Comparison of ENCODE assay signal across 4 worm cellular contexts in genomic region chrV:5963696-5964095, ce11.
A peak's percentile ranks its signal among the peaks of the same experiment; 100 is the strongest.
TF ChIP-seq lines count a peak whose summit lies in the region.

TSS of gene pcm-1 (minus strand) at chrV:5963882.

TF ChIP-seq in whole organism, L1 larva, 84 proteins besides CTCF, POLR2A, EP300 and RAD21 (continued from another document and continues in another):
- no peak for TF ChIP-seq alr-1 (tag; optimal IDR thresholded peaks at IDR 0.05; lab: Kevin White, UChicago; ENCODE audit: borderline replicate concordance)
- no peak for TF ChIP-seq mdl-1 (tag; optimal IDR thresholded peaks at IDR 0.05; lab: Kevin White, UChicago)
- no peak for TF ChIP-seq ceh-8 (GFP tag; optimal IDR thresholded peaks at IDR 0.05; lab: Kevin White, UChicago)
- no peak for TF ChIP-seq egl-27 (tag; optimal IDR thresholded peaks at IDR 0.05; lab: Kevin White, UChicago)
- TF ChIP-seq snpc-4 (tag; optimal IDR thresholded peaks at IDR 0.05; lab: Kevin White, UChicago) = no peak
- no peak for TF ChIP-seq isw-1 (GFP tag; IDR thresholded peaks at IDR 0.05; lab: Robert Waterston, UW)
- no peak for TF ChIP-seq fkh-4 (tag; optimal IDR thresholded peaks at IDR 0.05; lab: Kevin White, UChicago; ENCODE audit: borderline replicate concordance)
- TF ChIP-seq zip-4 (GFP tag; optimal IDR thresholded peaks at IDR 0.05; lab: Kevin White, UChicago) = no peak
- no peak for TF ChIP-seq nhr-19 (GFP tag; conservative IDR thresholded peaks at IDR 0.05; lab: Robert Waterston, UW)
- TF ChIP-seq irx-1 (tag; optimal IDR thresholded peaks at IDR 0.05; lab: Kevin White, UChicago) = no peak
- TF ChIP-seq nhr-237 (tag; optimal IDR thresholded peaks at IDR 0.05; lab: Kevin White, UChicago) = no peak
- no peak for TF ChIP-seq ceh-90 (tag; optimal IDR thresholded peaks at IDR 0.05; lab: Kevin White, UChicago)
- TF ChIP-seq nhr-90 (tag; optimal IDR thresholded peaks at IDR 0.05; lab: Kevin White, UChicago; ENCODE audit: poor library complexity) = no peak
- TF ChIP-seq C34B4.2 (tag; optimal IDR thresholded peaks at IDR 0.05; lab: Kevin White, UChicago) = no peak
- TF ChIP-seq lin-39 (tag; optimal IDR thresholded peaks at IDR 0.05; lab: Kevin White, UChicago) = no peak
- peak; percentile 40 for TF ChIP-seq blmp-1 (tag; optimal IDR thresholded peaks at IDR 0.05; lab: Kevin White, UChicago)
- no peak for TF ChIP-seq mef-2 (tag; optimal IDR thresholded peaks at IDR 0.05; lab: Kevin White, UChicago)
- TF ChIP-seq Y116A8C.19 (tag; optimal IDR thresholded peaks at IDR 0.05; lab: Kevin White, UChicago; ENCODE audit: borderline replicate concordance) = no peak
- peak; percentile 67 for TF ChIP-seq lin-14 (GFP tag; optimal IDR thresholded peaks at IDR 0.05; lab: Kevin White, UChicago)
- TF ChIP-seq dsc-1 (tag; optimal IDR thresholded peaks at IDR 0.05; lab: Kevin White, UChicago) = peak; percentile 1
- no peak for TF ChIP-seq skn-1 (tag; optimal IDR thresholded peaks at IDR 0.05; lab: Kevin White, UChicago)
- TF ChIP-seq unc-130 (tag; optimal IDR thresholded peaks at IDR 0.05; lab: Kevin White, UChicago) = peak; percentile 15
- no peak for TF ChIP-seq ceh-63 (GFP tag; optimal IDR thresholded peaks at IDR 0.05; lab: Kevin White, UChicago)
- no peak for TF ChIP-seq nhr-47 (tag; optimal IDR thresholded peaks at IDR 0.05; lab: Kevin White, UChicago)
- TF ChIP-seq unc-30 (tag; optimal IDR thresholded peaks at IDR 0.05; lab: Kevin White, UChicago) = no peak
- no peak for TF ChIP-seq jun-1 (tag; optimal IDR thresholded peaks at IDR 0.05; lab: Kevin White, UChicago)
- peak; percentile 2 for TF ChIP-seq rnt-1 (tag; optimal IDR thresholded peaks at IDR 0.05; lab: Kevin White, UChicago)
- TF ChIP-seq efl-1 (optimal IDR thresholded peaks at IDR 0.05; lab: Kevin White, UChicago) = peak; percentile 52 to 55
- TF ChIP-seq efl-1 (GFP tag; optimal IDR thresholded peaks at IDR 0.05 in 1 of 2; lab: Kevin White, UChicago) = peak in 1 of 2 experiments; percentile 28
- no peak for TF ChIP-seq pax-3 (tag; optimal IDR thresholded peaks at IDR 0.05; lab: Kevin White, UChicago)
- TF ChIP-seq unc-86 (tag; optimal IDR thresholded peaks at IDR 0.05; lab: Kevin White, UChicago) = no peak
- TF ChIP-seq sup-37 (GFP tag; optimal IDR thresholded peaks at IDR 0.05; lab: Kevin White, UChicago) = no peak
- TF ChIP-seq fos-1 (tag; optimal IDR thresholded peaks at IDR 0.05; lab: Kevin White, UChicago) = no peak
- no peak for TF ChIP-seq ceh-82 (tag; optimal IDR thresholded peaks at IDR 0.05; lab: Kevin White, UChicago)

TF ChIP-seq in whole organism, L2 larva, 48 proteins besides CTCF, POLR2A, EP300 and RAD21 (continued from another document):
- TF ChIP-seq crh-2 (tag; optimal IDR thresholded peaks at IDR 0.05; lab: Kevin White, UChicago) (peak; percentile 44), ztf-11 (tag; optimal IDR thresholded peaks at IDR 0.05; lab: Kevin White, UChicago) (no peak), lin-13 (GFP tag; optimal IDR thresholded peaks at IDR 0.05; lab: Kevin White, UChicago) (no peak), alr-1 (tag; optimal IDR thresholded peaks at IDR 0.05; lab: Kevin White, UChicago) (no peak), ama-1 (optimal IDR thresholded peaks at IDR 0.05; lab: Kevin White, UChicago) (peak; percentile 69), C34F6.9 (tag; optimal IDR thresholded peaks at IDR 0.05; lab: Kevin White, UChicago) (peak; percentile 68), sem-4 (tag; optimal IDR thresholded peaks at IDR 0.05; lab: Kevin White, UChicago) (no peak), nhr-237 (tag; optimal IDR thresholded peaks at IDR 0.05; lab: Kevin White, UChicago) (no peak), nhr-129 (tag; optimal IDR thresholded peaks at IDR 0.05; lab: Kevin White, UChicago) (peak; percentile 59), lin-39 (tag; optimal IDR thresholded peaks at IDR 0.05; lab: Kevin White, UChicago) (no peak)

TF ChIP-seq in whole organism, L3 larva, 47 proteins besides CTCF, POLR2A, EP300 and RAD21 (continued from another document):
- TF ChIP-seq hmg-11 (tag; optimal IDR thresholded peaks at IDR 0.05; lab: Kevin White, UChicago) = peak; percentile 2
- TF ChIP-seq ceh-9 (tag; optimal IDR thresholded peaks at IDR 0.05; lab: Kevin White, UChicago) = no peak
- no peak for TF ChIP-seq ZK546.5 (tag; optimal IDR thresholded peaks at IDR 0.05; lab: Kevin White, UChicago)
- no peak for TF ChIP-seq nhr-12 (tag; optimal IDR thresholded peaks at IDR 0.05; lab: Kevin White, UChicago)
- no peak for TF ChIP-seq nhr-237 (tag; optimal IDR thresholded peaks at IDR 0.05; lab: Kevin White, UChicago)
- TF ChIP-seq ceh-28 (tag; optimal IDR thresholded peaks at IDR 0.05; lab: Kevin White, UChicago) = peak; percentile 34
- no peak for TF ChIP-seq nhr-67 (tag; optimal IDR thresholded peaks at IDR 0.05; lab: Kevin White, UChicago)
- TF ChIP-seq lin-15B (tag; optimal IDR thresholded peaks at IDR 0.05; lab: Kevin White, UChicago) = no peak
- TF ChIP-seq jun-1 (tag; optimal IDR thresholded peaks at IDR 0.05; lab: Kevin White, UChicago) = no peak
- no peak for TF ChIP-seq unc-62 (GFP tag; optimal IDR thresholded peaks at IDR 0.05; lab: Kevin White, UChicago)
- TF ChIP-seq nhr-25 (tag; optimal IDR thresholded peaks at IDR 0.05; lab: Kevin White, UChicago) = no peak
- no peak for TF ChIP-seq mdl-1 (tag; optimal IDR thresholded peaks at IDR 0.05; lab: Kevin White, UChicago)
- no peak for TF ChIP-seq lsy-12 (tag; optimal IDR thresholded peaks at IDR 0.05; lab: Kevin White, UChicago)
- TF ChIP-seq mml-1 (tag; optimal IDR thresholded peaks at IDR 0.05; lab: Kevin White, UChicago) = no peak
- TF ChIP-seq elt-2 (tag; optimal IDR thresholded peaks at IDR 0.05; lab: Kevin White, UChicago) = no peak
- no peak for TF ChIP-seq fkh-10 (GFP tag; optimal IDR thresholded peaks at IDR 0.05; lab: Kevin White, UChicago)
- no peak for TF ChIP-seq R02D3.7 (tag; optimal IDR thresholded peaks at IDR 0.05; lab: Kevin White, UChicago)
- TF ChIP-seq egl-5 (tag; optimal IDR thresholded peaks at IDR 0.05; lab: Kevin White, UChicago) = no peak
- no peak for TF ChIP-seq skn-1 (tag; optimal IDR thresholded peaks at IDR 0.05; lab: Kevin White, UChicago)
- peak; percentile 62 for TF ChIP-seq nfya-1 (tag; optimal IDR thresholded peaks at IDR 0.05; lab: Kevin White, UChicago; ENCODE audit: insufficient read depth)
- peak; percentile 25 for TF ChIP-seq snpc-4 (tag; optimal IDR thresholded peaks at IDR 0.05; lab: Kevin White, UChicago)

TF ChIP-seq in whole organism, L4 larva, 104 proteins besides CTCF, POLR2A, EP300 and RAD21 (continued from another document):
- TF ChIP-seq attf-4 (tag; optimal IDR thresholded peaks at IDR 0.05; lab: Kevin White, UChicago) (no peak), nhr-237 (tag; optimal IDR thresholded peaks at IDR 0.05; lab: Kevin White, UChicago) (no peak), nhr-6 (tag; optimal IDR thresholded peaks at IDR 0.05; lab: Kevin White, UChicago) (no peak), ceh-20 (GFP tag; IDR thresholded peaks at IDR 0.05; lab: Robert Waterston, UW) (no peak), lin-15B (tag; optimal IDR thresholded peaks at IDR 0.05; lab: Kevin White, UChicago) (no peak), ceh-28 (tag; optimal IDR thresholded peaks at IDR 0.05; lab: Kevin White, UChicago) (peak; percentile 42), mes-2 (tag; optimal IDR thresholded peaks at IDR 0.05; lab: Kevin White, UChicago; ENCODE audit: poor library complexity, severe bottlenecking) (no peak), lin-13 (GFP tag; optimal IDR thresholded peaks at IDR 0.05; lab: Kevin White, UChicago) (no peak), zag-1 (tag; optimal IDR thresholded peaks at IDR 0.05; lab: Kevin White, UChicago) (no peak), saeg-2 (GFP tag; IDR thresholded peaks at IDR 0.05; lab: Robert Waterston, UW) (no peak), rbr-2 (tag; optimal IDR thresholded peaks at IDR 0.05; lab: Kevin White, UChicago) (peak; percentile 5), T26A8.4 (GFP tag; IDR thresholded peaks at IDR 0.05; lab: Robert Waterston, UW) (no peak), aly-2 (tag; optimal IDR thresholded peaks at IDR 0.05; lab: Kevin White, UChicago) (no peak), nhr-48 (tag; optimal IDR thresholded peaks at IDR 0.05; lab: Kevin White, UChicago) (no peak), ZK546.5 (tag; optimal IDR thresholded peaks at IDR 0.05; lab: Kevin White, UChicago) (no peak), hlh-11 (tag; optimal IDR thresholded peaks at IDR 0.05; lab: Kevin White, UChicago) (peak; percentile 59), set-16 (GFP tag; IDR thresholded peaks at IDR 0.05; lab: Robert Waterston, UW) (no peak), Y75B8A.6 (GFP tag; IDR thresholded peaks at IDR 0.05; lab: Robert Waterston, UW) (no peak), T20F7.1 (GFP tag; optimal IDR thresholded peaks at IDR 0.05; lab: Kevin White, UChicago) (no peak), F37D6.2 (tag; optimal IDR thresholded peaks at IDR 0.05; lab: Kevin White, UChicago) (no peak), dmd-8 (GFP tag; IDR thresholded peaks at IDR 0.05; lab: Robert Waterston, UW) (no peak), hif-1 (tag; optimal IDR thresholded peaks at IDR 0.05; lab: Kevin White, UChicago) (no peak), sdz-12 (GFP tag; optimal IDR thresholded peaks at IDR 0.05; lab: Kevin White, UChicago) (no peak), daf-16 (GFP tag; optimal IDR thresholded peaks at IDR 0.05; lab: Kevin White, UChicago) (peak in 1 of 2 experiments; percentile 71), daf-16 (tag; optimal IDR thresholded peaks at IDR 0.05; lab: Kevin White, UChicago) (peak; percentile 92), fkh-10 (GFP tag; optimal IDR thresholded peaks at IDR 0.05; lab: Kevin White, UChicago) (no peak), Y48G9A.11 (GFP tag; IDR thresholded peaks at IDR 0.05; lab: Robert Waterston, UW) (no peak), nhr-25 (tag; optimal IDR thresholded peaks at IDR 0.05; lab: Kevin White, UChicago; ENCODE audit: borderline replicate concordance, insufficient read depth) (no peak)
